Fruit fly (Drosophila melanogaster) whole organism, embryonic: ENCODE results near the gene CG14326.

ENCODE experiments used
- Ada2b ChIP-seq: fragments of 200-800 bp; sonication (Bioruptor generic); IDR thresholded peaks from 2 replicates; pipeline ENCODE4 v1.3.6; 2022; ENCODE audit warnings: missing biosample characterization, missing genetic modification characterization
- CG10267 ChIP-seq: fragments of 200-800 bp; sonication (Bioruptor generic); optimal IDR thresholded peaks from 2 replicates; lab custom pipeline; 2018; ENCODE audit warnings: missing biosample characterization, mild to moderate bottlenecking, missing genetic modification characterization, moderate library complexity
- CG12942 ChIP-seq: fragments of 200-800 bp; sonication (Bioruptor generic); optimal IDR thresholded peaks from 3 replicates; lab custom pipeline; 2016; ENCODE audit warnings: missing biosample characterization, missing genetic modification characterization
- CG13123 ChIP-seq: fragments of 200-800 bp; sonication (Bioruptor generic); optimal IDR thresholded peaks from 2 replicates; lab custom pipeline; 2016; ENCODE audit warnings: missing biosample characterization, missing genetic modification characterization
- CG13894 ChIP-seq: fragments of 200-800 bp; sonication (Bioruptor generic); optimal IDR thresholded peaks from 3 replicates; lab custom pipeline; 2018; ENCODE audit warnings: missing biosample characterization, mild to moderate bottlenecking, missing genetic modification characterization, moderate library complexity
- CG14014 ChIP-seq: fragments of 200-800 bp; sonication (Bioruptor generic); IDR thresholded peaks from 2 replicates; pipeline ENCODE4 v1.3.6; 2022; ENCODE audit warnings: missing biosample characterization, missing genetic modification characterization
- CG14965 ChIP-seq: fragments of 200-800 bp; sonication (Bioruptor generic); optimal IDR thresholded peaks from 2 replicates; lab custom pipeline; 2016; ENCODE audit warnings: missing biosample characterization, missing genetic modification characterization, borderline replicate concordance
- CG17186 ChIP-seq: fragments of 200-800 bp; sonication (Bioruptor generic); optimal IDR thresholded peaks from 3 replicates; lab custom pipeline; 2017; ENCODE audit warnings: missing biosample characterization, missing genetic modification reagents, missing genetic modification characterization
- CG2889 ChIP-seq: fragments of 200-800 bp; sonication (Bioruptor generic); IDR thresholded peaks from 3 replicates; pipeline ENCODE4 v1.3.6; 2022; ENCODE audit warnings: missing biosample characterization, missing genetic modification characterization
- CG3065 ChIP-seq: fragments of 200-800 bp; sonication (Bioruptor generic); optimal IDR thresholded peaks from 2 replicates; lab custom pipeline; 2016; ENCODE audit warnings: missing biosample characterization, missing genetic modification characterization
- CG31441 ChIP-seq: fragments of 200-800 bp; sonication (Bioruptor generic); IDR thresholded peaks from 2 replicates; pipeline ENCODE4 v1.3.6; 2022; ENCODE audit warnings: missing biosample characterization, missing genetic modification characterization
- CG32767 ChIP-seq: fragments of 200-800 bp; sonication (Bioruptor generic); IDR thresholded peaks from 2 replicates; pipeline ENCODE4 v1.3.6; 2022; ENCODE audit warnings: missing biosample characterization, missing genetic modification characterization
- CG34224 ChIP-seq: fragments of 200-800 bp; sonication (Bioruptor generic); IDR thresholded peaks from 3 replicates; pipeline ENCODE4 v1.3.6; 2022; ENCODE audit warnings: missing biosample characterization, missing genetic modification characterization; ENCODE audit not compliant: partially characterized antibody
- CG3726 ChIP-seq: fragments of 200-800 bp; sonication (Bioruptor generic); IDR thresholded peaks from 3 replicates; pipeline ENCODE4, ENCODE4 v1.3.6; 2022; ENCODE audit warnings: missing biosample characterization, missing genetic modification characterization
- CG4360 ChIP-seq: fragments of 200-800 bp; sonication (Bioruptor generic); IDR thresholded peaks from 2 replicates; pipeline ENCODE4 v1.3.6; 2022; ENCODE audit warnings: missing biosample characterization, missing genetic modification characterization
- CG6765 ChIP-seq: fragments of 200-800 bp; sonication (Bioruptor generic); optimal IDR thresholded peaks from 3 replicates; lab custom pipeline; 2017; ENCODE audit warnings: missing biosample characterization, mild to moderate bottlenecking, missing genetic modification characterization
- CG7987 ChIP-seq: fragments of 200-800 bp; sonication (Bioruptor generic); optimal IDR thresholded peaks from 2 replicates; lab custom pipeline; 2018; ENCODE audit warnings: missing biosample characterization, mild to moderate bottlenecking, missing genetic modification characterization, moderate library complexity
- CG9215 ChIP-seq: fragments of 200-800 bp; sonication (Bioruptor generic); IDR thresholded peaks from 2 replicates; pipeline ENCODE4 v1.3.6; 2022; ENCODE audit warnings: missing biosample characterization, missing genetic modification characterization
- CG9817 ChIP-seq: fragments of 200-800 bp; sonication (Bioruptor generic); optimal IDR thresholded peaks from 2 replicates; lab custom pipeline; 2018; ENCODE audit warnings: missing biosample characterization, mild to moderate bottlenecking, missing genetic modification characterization, moderate library complexity
- Camta ChIP-seq: fragments of 200-800 bp; sonication (Bioruptor generic); optimal IDR thresholded peaks from 2 replicates; lab custom pipeline; 2016; ENCODE audit warnings: missing biosample characterization, missing genetic modification characterization
- CrebB ChIP-seq: fragments of 200-800 bp; sonication (Bioruptor generic); optimal IDR thresholded peaks from 3 replicates; lab custom pipeline; 2018; ENCODE audit warnings: missing biosample characterization, mild to moderate bottlenecking, missing genetic modification characterization
- D19A ChIP-seq: fragments of 200-800 bp; optimal IDR thresholded peaks from 3 replicates; lab custom pipeline; 2019; ENCODE audit warnings: missing biosample characterization, mild to moderate bottlenecking, missing genetic modification characterization, moderate library complexity
- Dek ChIP-seq: fragments of 200-800 bp; sonication (Bioruptor generic); optimal IDR thresholded peaks from 3 replicates; lab custom pipeline; 2019; ENCODE audit warnings: missing biosample characterization, mild to moderate bottlenecking, missing genetic modification characterization, moderate library complexity
- Dll ChIP-seq: fragments of 200-800 bp; sonication (Bioruptor generic); IDR thresholded peaks from 4 replicates; pipeline ENCODE4 v1.3.6; 2022; ENCODE audit warnings: missing biosample characterization, missing genetic modification characterization; ENCODE audit not compliant: partially characterized antibody
- Dref ChIP-seq: fragments of 200-800 bp; sonication (Bioruptor generic); IDR thresholded peaks from 2 replicates; pipeline ENCODE4 v1.3.6; 2022; ENCODE audit warnings: missing biosample characterization, missing genetic modification characterization
- Elba2 ChIP-seq: fragments of 200-800 bp; sonication (Bioruptor generic); optimal IDR thresholded peaks from 3 replicates; lab custom pipeline; 2016; ENCODE audit warnings: missing biosample characterization, missing genetic modification characterization
- MBD-R2 ChIP-seq: fragments of 200-800 bp; sonication (Bioruptor generic); IDR thresholded peaks from 2 replicates; pipeline ENCODE4 v1.3.6; 2022; ENCODE audit warnings: missing biosample characterization, missing genetic modification characterization
- NFAT ChIP-seq: fragments of 200-800 bp; sonication (Bioruptor generic); IDR thresholded peaks from 2 replicates; pipeline ENCODE4 v1.3.6; 2022; ENCODE audit warnings: missing biosample characterization, missing genetic modification characterization
- Sox100B ChIP-seq: fragments of 200-800 bp; sonication (Bioruptor generic); optimal IDR thresholded peaks from 3 replicates; lab custom pipeline; 2018; ENCODE audit warnings: missing biosample characterization, mild to moderate bottlenecking, missing genetic modification characterization
- Tbp ChIP-seq: fragments of >200 bp; optimal IDR thresholded peaks from 2 replicates; lab custom pipeline; 2018; ENCODE audit warnings: missing biosample characterization, missing genetic modification characterization
- Vsx1 ChIP-seq: fragments of 200-800 bp; sonication (Bioruptor generic); optimal IDR thresholded peaks from 2 replicates; lab custom pipeline; 2017; ENCODE audit warnings: missing biosample characterization, mild to moderate bottlenecking, missing genetic modification characterization, missing genetic modification reagents
- ab ChIP-seq: fragments of 200-800 bp; sonication (Bioruptor generic); optimal IDR thresholded peaks from 2 replicates; lab custom pipeline; 2016; ENCODE audit warnings: missing biosample characterization, missing genetic modification characterization
- esg ChIP-seq: fragments of 200-800 bp; sonication (Bioruptor generic); conservative IDR thresholded peaks from 2 replicates; pipeline ENCODE4 v1.3.6; 2022; ENCODE audit warnings: missing biosample characterization, missing genetic modification characterization
- exex ChIP-seq: fragments of 200-800 bp; sonication (Bioruptor generic); optimal IDR thresholded peaks from 4 replicates; lab custom pipeline; 2018; ENCODE audit warnings: missing biosample characterization, mild to moderate bottlenecking, missing genetic modification characterization, moderate library complexity
- eyg ChIP-seq: fragments of 200-800 bp; sonication (Bioruptor generic); optimal IDR thresholded peaks from 3 replicates; lab custom pipeline; 2016; ENCODE audit warnings: missing biosample characterization, missing genetic modification characterization
- fd96Cb ChIP-seq: fragments of 200-800 bp; sonication (Bioruptor generic); optimal IDR thresholded peaks from 2 replicates; lab custom pipeline; 2018; ENCODE audit warnings: missing biosample characterization, mild to moderate bottlenecking, missing genetic modification characterization, moderate library complexity
- gcm ChIP-seq: fragments of 200-800 bp; sonication (Bioruptor generic); optimal IDR thresholded peaks from 2 replicates; lab custom pipeline; 2019; ENCODE audit warnings: missing biosample characterization, mild to moderate bottlenecking, missing genetic modification characterization, moderate library complexity
- her ChIP-seq: fragments of 200-800 bp; sonication (Bioruptor generic); optimal IDR thresholded peaks from 2 replicates; lab custom pipeline; 2016; ENCODE audit warnings: missing biosample characterization, missing genetic modification characterization
- lab ChIP-seq: fragments of 200-800 bp; sonication (Bioruptor generic); optimal IDR thresholded peaks from 3 replicates; lab custom pipeline; 2017; ENCODE audit warnings: missing biosample characterization, missing genetic modification characterization, mild to moderate bottlenecking, moderate library complexity, missing genetic modification reagents
- lilli ChIP-seq: fragments of 200-800 bp; sonication (Bioruptor generic); optimal IDR thresholded peaks from 3 replicates; lab custom pipeline; 2016; ENCODE audit warnings: missing biosample characterization, missing genetic modification characterization
- org-1 ChIP-seq: fragments of 200-800 bp; sonication (Bioruptor generic); optimal IDR thresholded peaks from 2 replicates; lab custom pipeline; 2017; ENCODE audit warnings: missing biosample characterization, missing genetic modification characterization
- pzg ChIP-seq: fragments of 200-800 bp; sonication (Bioruptor generic); optimal IDR thresholded peaks from 3 replicates; lab custom pipeline; 2018; ENCODE audit warnings: missing biosample characterization, mild to moderate bottlenecking, missing genetic modification characterization, moderate library complexity
- sc ChIP-seq, 3 experiments: fragments of >200 bp in 2 of 3; fragments of 200-800 bp in 1 of 3; sonication (Bioruptor generic) in 1 of 3; optimal IDR thresholded peaks; 2 replicates in 2 of 3; 3 replicates in 1 of 3; lab custom pipeline; 2017; ENCODE audit warnings: mild to moderate bottlenecking in 1 of 3, missing biosample characterization in 1 of 3, missing genetic modification characterization in 1 of 3, missing genetic modification reagents in 1 of 3
- scrt ChIP-seq: fragments of 200-800 bp; sonication (Bioruptor generic); optimal IDR thresholded peaks from 2 replicates; lab custom pipeline; 2018; ENCODE audit warnings: missing biosample characterization, mild to moderate bottlenecking, missing genetic modification characterization, moderate library complexity
- sens ChIP-seq: fragments of 200-800 bp; sonication (Bioruptor generic); peaks from one replicate; lab custom pipeline; 2016; ENCODE audit warnings: missing biosample characterization, missing genetic modification characterization
- sim ChIP-seq: fragments of 200-800 bp; sonication (Bioruptor generic); IDR thresholded peaks from 2 replicates; pipeline ENCODE4 v1.3.6; 2022; ENCODE audit warnings: missing biosample characterization, missing genetic modification characterization
- sisA ChIP-seq: fragments of 200-800 bp; sonication (Bioruptor generic); IDR thresholded peaks from 2 replicates; pipeline ENCODE4 v1.3.6; 2022; ENCODE audit warnings: missing biosample characterization, missing genetic modification characterization
- sob ChIP-seq: fragments of 200-800 bp; sonication (Bioruptor generic); IDR thresholded peaks from 2 replicates; pipeline ENCODE4 v1.3.6; 2022; ENCODE audit warnings: missing biosample characterization, missing genetic modification characterization
- trem ChIP-seq: fragments of 200-800 bp; optimal IDR thresholded peaks from 3 replicates; lab custom pipeline; 2019; ENCODE audit warnings: missing biosample characterization, mild to moderate bottlenecking, missing genetic modification characterization, moderate library complexity

Gene CG14326

dm6 chr3R:17604198-17604879 lies 14.6 kb upstream of the CG14326 start (continued):
- TF ChIP-seq Dek (tag; lab: Kevin White, UChicago) (peak; percentile 69), CG12942 (GFP tag; lab: Kevin White, UChicago) (peak; percentile 19), Camta (GFP tag; lab: Kevin White, UChicago) (peak; percentile 18), sisA (GFP tag; lab: Robert Waterston, UW) (peak; percentile 65; the same call in 1 of the 2 replicates), pzg (GFP tag; lab: Kevin White, UChicago) (no peak), Sox100B (peak; percentile 90), CG10267 (tag; lab: Kevin White, UChicago) (peak; percentile 85), sob (peak; percentile 34; the same call in 1 of the 2 replicates), org-1 (peak; percentile 79), CG31441 (GFP tag; lab: Robert Waterston, UW) (peak; percentile 91), scrt (GFP tag; lab: Kevin White, UChicago) (peak; percentile 84), MBD-R2 (GFP tag; lab: Robert Waterston, UW) (no peak), Dref (GFP tag; lab: Robert Waterston, UW) (no peak), esg (GFP tag; lab: Robert Waterston, UW) (peak; percentile 46), fd96Cb (tag; lab: Kevin White, UChicago) (peak; percentile 88), Ada2b (GFP tag; lab: Robert Waterston, UW) (peak; percentile 66), Vsx1 (peak; percentile 70), CG14965 (GFP tag; lab: Kevin White, UChicago) (no peak), CG3726 (GFP tag; lab: Robert Waterston, UW) (peak; percentile 18; the same call in 1 of the 3 replicates), CG17186 (GFP tag; lab: Kevin White, UChicago) (no peak), her (no peak), CG7987 (GFP tag; lab: Kevin White, UChicago) (no peak), eyg (GFP tag; lab: Kevin White, UChicago) (no peak), exex (tag; lab: Kevin White, UChicago) (peak; percentile 32), sim (peak; percentile 41; the same call in 1 of the 2 replicates), CG2889 (GFP tag; lab: Robert Waterston, UW) (no peak), CG3065 (GFP tag; lab: Kevin White, UChicago) (no peak), gcm (GFP tag; lab: Kevin White, UChicago) (peak; percentile 72), CG9817 (peak; percentile 70), lilli (GFP tag; lab: Kevin White, UChicago) (peak; percentile 58), CrebB (tag; lab: Kevin White, UChicago) (no peak), sens (peak; percentile 90), CG34224 (GFP tag; lab: Robert Waterston, UW) (peak; percentile 62; the same call in 2 of the 3 replicates), CG4360 (GFP tag; lab: Robert Waterston, UW) (0 out of 2 replicates have a peak, but pooled peaks have one; percentile 34), lab (GFP tag; lab: Kevin White, UChicago) (peak; percentile 84), ab (GFP tag; lab: Kevin White, UChicago) (peak; percentile 44), sc (optimal IDR thresholded peaks at IDR 0.05; lab: Kevin White, UChicago) (no peak), sc (GFP tag; optimal IDR thresholded peaks at IDR 0.05; lab: Kevin White, UChicago) (peak; percentile 77), D19A (tag; lab: Kevin White, UChicago) (peak; percentile 89), CG32767 (GFP tag; lab: Robert Waterston, UW) (peak; percentile 56; the same call in 1 of the 2 replicates), CG13894 (peak; percentile 12), CG6765 (GFP tag; lab: Kevin White, UChicago) (peak; percentile 79), Elba2 (peak; percentile 41), trem (tag; lab: Kevin White, UChicago) (peak; percentile 82), CG13123 (GFP tag; lab: Kevin White, UChicago) (peak; percentile 37), Dll (GFP tag; lab: Robert Waterston, UW) (peak; percentile 45; the same call in 1 of the 4 replicates), CG14014 (GFP tag; lab: Robert Waterston, UW) (peak; percentile 54), NFAT (0 out of 2 replicates have a peak, but pooled peaks have one; percentile 40), Tbp (GFP tag; lab: Kevin White, UChicago) (no peak), CG9215 (peak; percentile 47)
